Fruit fly (Drosophila melanogaster) whole organism, prepupa: Measurements from ENCODE around the gene IntS11.
A peak's percentile ranks its signal among the peaks of the same experiment; 100 is the strongest.

Experiments used
- Blimp-1 ChIP-seq: fragments of 200-800 bp; sonication (Bioruptor generic); optimal IDR thresholded peaks from 3 replicates; lab custom pipeline; 2017; ENCODE audit warnings: missing biosample characterization, missing genetic modification characterization, mild to moderate bottlenecking, moderate library complexity, missing genetic modification reagents
- CG10631 ChIP-seq: fragments of 200-800 bp; sonication (Bioruptor generic); optimal IDR thresholded peaks from 2 replicates; lab custom pipeline; 2016; ENCODE audit warnings: missing biosample characterization, missing genetic modification characterization
- CG10669 ChIP-seq: fragments of 200-800 bp; sonication (Bioruptor generic); optimal IDR thresholded peaks from 3 replicates; lab custom pipeline; 2018; ENCODE audit warnings: missing biosample characterization, mild to moderate bottlenecking, missing genetic modification characterization, moderate library complexity
- CG11294 ChIP-seq: fragments of 200-800 bp; sonication (Bioruptor generic); IDR thresholded peaks from 2 replicates; pipeline ENCODE4 v1.3.6; 2022; ENCODE audit warnings: missing biosample characterization, missing genetic modification characterization
- CG11902 ChIP-seq: fragments of 200-800 bp; sonication (Bioruptor generic); optimal IDR thresholded peaks from 3 replicates; lab custom pipeline; 2016; ENCODE audit warnings: missing biosample characterization, missing genetic modification characterization
- CG15336 ChIP-seq: fragments of 200-800 bp; sonication (Bioruptor generic); IDR thresholded peaks from 2 replicates; pipeline ENCODE4 v1.3.6; 2022; ENCODE audit warnings: missing biosample characterization, missing genetic modification characterization
- CG16779 ChIP-seq: fragments of 200-800 bp; sonication (Bioruptor generic); optimal IDR thresholded peaks from 3 replicates; lab custom pipeline; 2017; ENCODE audit warnings: missing biosample characterization, mild to moderate bottlenecking, missing genetic modification characterization
- CG3032 ChIP-seq: fragments of 200-800 bp; optimal IDR thresholded peaks from 2 replicates; lab custom pipeline; 2019; ENCODE audit warnings: missing biosample characterization, mild to moderate bottlenecking, missing genetic modification characterization, moderate library complexity
- CG31627 ChIP-seq: fragments of 200-800 bp; sonication (Bioruptor generic); optimal IDR thresholded peaks from 3 replicates; lab custom pipeline; 2016; ENCODE audit warnings: missing biosample characterization, missing genetic modification characterization
- CG32006 ChIP-seq: fragments of 200-800 bp; sonication (Bioruptor generic); optimal IDR thresholded peaks from 3 replicates; lab custom pipeline; 2017; ENCODE audit warnings: missing biosample characterization, mild to moderate bottlenecking, missing genetic modification characterization
- CG34406 ChIP-seq: fragments of 200-800 bp; sonication (Bioruptor generic); optimal IDR thresholded peaks from 3 replicates; lab custom pipeline; 2016; ENCODE audit warnings: missing biosample characterization, missing genetic modification characterization
- CG3919 ChIP-seq: fragments of 200-800 bp; sonication (Bioruptor generic); optimal IDR thresholded peaks from 3 replicates; lab custom pipeline; 2016; ENCODE audit warnings: missing biosample characterization, missing genetic modification characterization
- CG4318 ChIP-seq: fragments of 200-800 bp; sonication (Bioruptor generic); optimal IDR thresholded peaks from 3 replicates; lab custom pipeline; 2017; ENCODE audit warnings: missing biosample characterization, mild to moderate bottlenecking, missing genetic modification characterization
- CG6163 ChIP-seq: fragments of 200-800 bp; sonication (Bioruptor generic); IDR thresholded peaks from 3 replicates; pipeline ENCODE4 v1.3.6; 2022; ENCODE audit warnings: missing biosample characterization, missing genetic modification characterization
- CG6276 ChIP-seq: fragments of 200-800 bp; sonication (Bioruptor generic); optimal IDR thresholded peaks from 2 replicates; lab custom pipeline; 2017; ENCODE audit warnings: missing biosample characterization, mild to moderate bottlenecking, missing genetic modification characterization
- CG6792 ChIP-seq: fragments of 200-800 bp; sonication (Bioruptor generic); optimal IDR thresholded peaks from 3 replicates; lab custom pipeline; 2016; ENCODE audit warnings: missing biosample characterization, missing genetic modification characterization
- CG6808 ChIP-seq: fragments of 200-800 bp; sonication (Bioruptor generic); optimal IDR thresholded peaks from 3 replicates; lab custom pipeline; 2017; ENCODE audit warnings: missing biosample characterization, missing genetic modification characterization, mild to moderate bottlenecking, moderate library complexity, missing genetic modification reagents
- CG6854 ChIP-seq: fragments of 200-800 bp; sonication (Bioruptor generic); optimal IDR thresholded peaks from 2 replicates; lab custom pipeline; 2017; ENCODE audit warnings: missing biosample characterization, mild to moderate bottlenecking, missing genetic modification characterization
- CG8119 ChIP-seq: fragments of 200-800 bp; sonication (Bioruptor generic); IDR thresholded peaks from 3 replicates; pipeline ENCODE4 v1.3.6; 2022; ENCODE audit warnings: missing biosample characterization, missing genetic modification characterization
- CG9139 ChIP-seq: fragments of 200-800 bp; sonication (Bioruptor generic); optimal IDR thresholded peaks from 3 replicates; lab custom pipeline; 2017; ENCODE audit warnings: missing biosample characterization, mild to moderate bottlenecking, missing genetic modification characterization
- Eip75B ChIP-seq: fragments of 200-800 bp; sonication (Bioruptor generic); optimal IDR thresholded peaks from 3 replicates; lab custom pipeline; 2016; ENCODE audit warnings: missing biosample characterization, missing genetic modification characterization
- Eip93F ChIP-seq: fragments of 200-800 bp; sonication (Bioruptor generic); optimal IDR thresholded peaks from 2 replicates; lab custom pipeline; 2016; ENCODE audit warnings: missing biosample characterization, mild to moderate bottlenecking, missing genetic modification characterization
- Ets96B ChIP-seq: fragments of 200-800 bp; optimal IDR thresholded peaks from 2 replicates; lab custom pipeline; 2019; ENCODE audit warnings: missing biosample characterization, mild to moderate bottlenecking, missing genetic modification characterization, moderate library complexity
- Gug ChIP-seq: fragments of 200-800 bp; sonication (Bioruptor generic); IDR thresholded peaks from 2 replicates; pipeline ENCODE4 v1.3.6; 2022; ENCODE audit warnings: missing biosample characterization, missing genetic modification characterization
- Hr39 ChIP-seq: fragments of 200-800 bp; sonication (Bioruptor generic); optimal IDR thresholded peaks from 2 replicates; lab custom pipeline; 2016; ENCODE audit warnings: missing biosample characterization, missing genetic modification characterization
- Lpt ChIP-seq: fragments of 200-800 bp; sonication (Bioruptor generic); optimal IDR thresholded peaks from 3 replicates; lab custom pipeline; 2016; ENCODE audit warnings: missing biosample characterization, missing genetic modification characterization
- Met ChIP-seq: fragments of 200-800 bp; sonication (Bioruptor generic); optimal IDR thresholded peaks from 3 replicates; lab custom pipeline; 2016; ENCODE audit warnings: missing biosample characterization, missing genetic modification characterization
- OdsH ChIP-seq: fragments of 200-800 bp; sonication (Bioruptor generic); optimal IDR thresholded peaks from 3 replicates; lab custom pipeline; 2016; ENCODE audit warnings: missing biosample characterization, missing genetic modification characterization
- Smox ChIP-seq: fragments of 200-800 bp; sonication (Bioruptor generic); optimal IDR thresholded peaks from 3 replicates; lab custom pipeline; 2016; ENCODE audit warnings: missing biosample characterization, missing genetic modification characterization
- Sox102F ChIP-seq: fragments of 200-800 bp; sonication (Bioruptor generic); optimal IDR thresholded peaks from 2 replicates; lab custom pipeline; 2016; ENCODE audit warnings: missing biosample characterization, mild to moderate bottlenecking, missing genetic modification characterization
- Sox14 ChIP-seq: fragments of 200-800 bp; sonication (Bioruptor generic); optimal IDR thresholded peaks from 3 replicates; lab custom pipeline; 2016; ENCODE audit warnings: missing biosample characterization, missing genetic modification characterization
- Sox15 ChIP-seq: fragments of 200-800 bp; sonication (Bioruptor generic); optimal IDR thresholded peaks from 3 replicates; lab custom pipeline; 2016; ENCODE audit warnings: missing biosample characterization, missing genetic modification characterization
- achi ChIP-seq: fragments of 200-800 bp; sonication (Bioruptor generic); optimal IDR thresholded peaks from 3 replicates; lab custom pipeline; 2016; ENCODE audit warnings: missing biosample characterization, missing genetic modification characterization
- acj6 ChIP-seq: fragments of 200-800 bp; sonication (Bioruptor generic); optimal IDR thresholded peaks from 3 replicates; lab custom pipeline; 2016; ENCODE audit warnings: missing biosample characterization, missing genetic modification characterization
- cyc ChIP-seq: fragments of 200-800 bp; sonication (Bioruptor generic); optimal IDR thresholded peaks from 3 replicates; lab custom pipeline; 2016; ENCODE audit warnings: missing biosample characterization, missing genetic modification characterization
- dac ChIP-seq: fragments of 200-800 bp; sonication (Bioruptor generic); optimal IDR thresholded peaks from 2 replicates; lab custom pipeline; 2017; ENCODE audit warnings: missing biosample characterization, mild to moderate bottlenecking, missing genetic modification characterization
- dsx ChIP-seq: fragments of 200-800 bp; optimal IDR thresholded peaks from 3 replicates; lab custom pipeline; 2019; ENCODE audit warnings: missing biosample characterization, mild to moderate bottlenecking, missing genetic modification characterization, moderate library complexity; ENCODE audit not compliant: poor library complexity, severe bottlenecking
- eg ChIP-seq: fragments of 200-800 bp; sonication (Bioruptor generic); IDR thresholded peaks from 3 replicates; pipeline ENCODE4 v1.3.6; 2022; ENCODE audit warnings: missing biosample characterization, missing genetic modification characterization
- fd59A ChIP-seq: fragments of 200-800 bp; sonication (Bioruptor generic); optimal IDR thresholded peaks from 2 replicates; lab custom pipeline; 2017; ENCODE audit warnings: missing biosample characterization, mild to moderate bottlenecking, missing genetic modification characterization, missing genetic modification reagents
- fd85E ChIP-seq: fragments of 200-800 bp; sonication (Bioruptor generic); optimal IDR thresholded peaks from 3 replicates; lab custom pipeline; 2016; ENCODE audit warnings: missing biosample characterization, missing genetic modification characterization
- lz ChIP-seq: fragments of 200-800 bp; sonication (Bioruptor generic); optimal IDR thresholded peaks from 3 replicates; lab custom pipeline; 2016; ENCODE audit warnings: missing biosample characterization, missing genetic modification characterization
- net ChIP-seq: fragments of 200-800 bp; sonication (Bioruptor generic); optimal IDR thresholded peaks from 3 replicates; lab custom pipeline; 2016; ENCODE audit warnings: missing biosample characterization, missing genetic modification characterization
- pdm3 ChIP-seq: fragments of 200-800 bp; sonication (Bioruptor generic); optimal IDR thresholded peaks from 3 replicates; lab custom pipeline; 2016; ENCODE audit warnings: missing biosample characterization, missing genetic modification characterization
- salr ChIP-seq, 2 experiments: fragments of 200-800 bp; sonication (Bioruptor generic); optimal IDR thresholded peaks; 3 replicates each; lab custom pipeline; 2016 to 2018; ENCODE audit warnings: missing biosample characterization in 2 of 2, missing genetic modification characterization in 2 of 2, mild to moderate bottlenecking in 1 of 2
- spab ChIP-seq: fragments of 200-800 bp; sonication (Bioruptor generic); optimal IDR thresholded peaks from 2 replicates; lab custom pipeline; 2017; ENCODE audit warnings: missing biosample characterization, mild to moderate bottlenecking, missing genetic modification characterization, missing genetic modification reagents
- ss ChIP-seq, 2 experiments: fragments of 200-800 bp; sonication (Bioruptor generic); optimal IDR thresholded peaks; 2 replicates in 1 of 2; 3 replicates in 1 of 2; lab custom pipeline; 2017 to 2018; ENCODE audit warnings: mild to moderate bottlenecking in 2 of 2, missing biosample characterization in 2 of 2, missing genetic modification characterization in 2 of 2, moderate library complexity in 1 of 2
- topi ChIP-seq: fragments of 200-800 bp; sonication (Bioruptor generic); optimal IDR thresholded peaks from 3 replicates; lab custom pipeline; 2016; ENCODE audit warnings: missing biosample characterization, missing genetic modification characterization
- vri ChIP-seq: fragments of 200-800 bp; sonication (Bioruptor generic); optimal IDR thresholded peaks from 3 replicates; lab custom pipeline; 2016; ENCODE audit warnings: missing biosample characterization, mild to moderate bottlenecking, missing genetic modification characterization

IntS11 gene

dm6 chr3R:29763154-29763553 lies 18.0 kb downstream of the IntS11 start (continued):
- TF ChIP-seq CG32006 (GFP tag; lab: Kevin White, UChicago) (peak; percentile 70), lz (GFP tag; lab: Kevin White, UChicago) (peak; percentile 98), dsx (GFP tag; lab: Kevin White, UChicago) (peak; percentile 68), Sox15 (GFP tag; lab: Kevin White, UChicago) (peak; percentile 96), CG34406 (GFP tag; lab: Kevin White, UChicago) (peak; percentile 94), achi (peak; percentile 90), ss (GFP tag; optimal IDR thresholded peaks at IDR 0.05; lab: Kevin White, UChicago) (peak; percentile 39 to 73), CG6854 (GFP tag; lab: Kevin White, UChicago) (peak; percentile 96), CG10631 (GFP tag; lab: Kevin White, UChicago) (peak; percentile 89), CG9139 (GFP tag; lab: Kevin White, UChicago) (peak; percentile 53), acj6 (peak; percentile 96), CG6163 (GFP tag; lab: Robert Waterston, UW) (peak; percentile 90)
- TF ChIP-seq, all 60 proteins: peak for 57

dm6 chr3R:29763804-29764203 lies 18.7 kb downstream of the IntS11 start:
- TF ChIP-seq net (GFP tag; lab: Kevin White, UChicago) (no peak), fd59A (GFP tag; lab: Kevin White, UChicago) (no peak), Met (GFP tag; lab: Kevin White, UChicago) (no peak), spab (GFP tag; lab: Kevin White, UChicago) (no peak), CG4318 (no peak), CG8119 (GFP tag; lab: Robert Waterston, UW) (no peak), Hr39 (peak; percentile 68), CG16779 (tag; lab: Kevin White, UChicago) (no peak), achi (peak; percentile 21), acj6 (peak; percentile 32), ss (GFP tag; optimal IDR thresholded peaks at IDR 0.05; lab: Kevin White, UChicago) (no peak), CG10669 (GFP tag; lab: Kevin White, UChicago) (peak; percentile 1), CG6276 (GFP tag; lab: Kevin White, UChicago) (peak; percentile 12), Eip75B (no peak), Sox102F (GFP tag; lab: Kevin White, UChicago) (peak; percentile 33), CG3032 (tag; lab: Kevin White, UChicago) (no peak), salr (GFP tag; optimal IDR thresholded peaks at IDR 0.05; lab: Kevin White, UChicago) (no peak), pdm3 (GFP tag; lab: Kevin White, UChicago) (peak; percentile 3), CG34406 (GFP tag; lab: Kevin White, UChicago) (peak; percentile 40), CG6854 (GFP tag; lab: Kevin White, UChicago) (peak; percentile 10), dac (GFP tag; lab: Kevin White, UChicago) (no peak), topi (GFP tag; lab: Kevin White, UChicago) (peak; percentile 79), vri (GFP tag; lab: Kevin White, UChicago) (no peak), Blimp-1 (GFP tag; lab: Kevin White, UChicago) (peak; percentile 12), CG15336 (GFP tag; lab: Robert Waterston, UW) (peak; percentile 46), Gug (GFP tag; lab: Robert Waterston, UW) (no peak), Ets96B (tag; lab: Kevin White, UChicago) (no peak), Lpt (GFP tag; lab: Kevin White, UChicago) (no peak), CG6792 (GFP tag; lab: Kevin White, UChicago) (peak; percentile 16), lz (GFP tag; lab: Kevin White, UChicago) (peak; percentile 55), fd85E (no peak), dsx (GFP tag; lab: Kevin White, UChicago) (no peak), Smox (GFP tag; lab: Kevin White, UChicago) (peak; percentile 61), OdsH (GFP tag; lab: Kevin White, UChicago) (peak; percentile 37), CG6808 (GFP tag; lab: Kevin White, UChicago) (no peak), Eip93F (GFP tag; lab: Kevin White, UChicago) (no peak), CG31627 (GFP tag; lab: Kevin White, UChicago) (peak; percentile 67), CG11902 (GFP tag; lab: Kevin White, UChicago) (peak; percentile 2), CG11294 (GFP tag; lab: Robert Waterston, UW) (no peak), cyc (GFP tag; lab: Kevin White, UChicago) (peak; percentile 46), CG3919 (GFP tag; lab: Kevin White, UChicago) (no peak), eg (GFP tag; lab: Robert Waterston, UW) (0 out of 3 replicates have a peak, but pooled peaks have one; percentile 35), CG10631 (GFP tag; lab: Kevin White, UChicago) (no peak), Sox14 (GFP tag; lab: Kevin White, UChicago) (peak; percentile 9)
